Worm (Caenorhabditis elegans) whole organism, L1 larva: ENCODE data around the gene ZK185.2.

Source experiments
- Y116A8C.19 ChIP-seq: sonication (generic microtip); optimal IDR thresholded peaks from 2 replicates; lab custom pipeline; 2016; ENCODE audit warnings: missing compliant biosample characterization, missing genetic modification characterization, borderline replicate concordance
- aha-1 ChIP-seq: fragments of 150-350 bp; optimal IDR thresholded peaks from 2 replicates; lab custom pipeline; 2014; ENCODE audit warnings: missing biosample characterization, missing genetic modification characterization
- ceh-63 ChIP-seq: fragments of 200-800 bp; sonication (Bioruptor generic); optimal IDR thresholded peaks from 2 replicates; lab custom pipeline; 2018; ENCODE audit warnings: mild to moderate bottlenecking, missing genetic modification characterization, missing compliant biosample characterization
- ces-1 ChIP-seq: fragments of 150-350 bp; optimal IDR thresholded peaks from 2 replicates; lab custom pipeline; 2014; ENCODE audit warnings: missing biosample characterization, missing genetic modification reagents, missing genetic modification characterization
- dpl-1 ChIP-seq, 3 experiments: fragments of 150-350 bp in 2 of 3; sonication (generic microtip) in 1 of 3; optimal IDR thresholded peaks; 2 replicates each; lab custom pipeline; 2014 to 2017; ENCODE audit warnings: missing biosample characterization in 3 of 3, missing genetic modification characterization in 3 of 3, missing genetic modification reagents in 3 of 3
- efl-1 ChIP-seq, 4 experiments: fragments of 150-350 bp; optimal IDR thresholded peaks in 3 of 4; peaks in 1 of 4; 1 replicate in 1 of 4; 2 replicates in 3 of 4; lab custom pipeline; 2014; ENCODE audit warnings: missing biosample characterization in 2 of 4, missing genetic modification characterization in 2 of 4, missing genetic modification reagents in 2 of 4
- elt-2 ChIP-seq: sonication (generic microtip); optimal IDR thresholded peaks from 2 replicates; lab custom pipeline; 2016; ENCODE audit warnings: missing genetic modification characterization, mild to moderate bottlenecking, inconsistent platforms, missing compliant biosample characterization, missing genetic modification reagents
- fkh-10 ChIP-seq: sonication (generic microtip); optimal IDR thresholded peaks from 2 replicates; lab custom pipeline; 2017; ENCODE audit warnings: missing biosample characterization, missing genetic modification reagents, missing genetic modification characterization
- fkh-4 ChIP-seq: sonication (generic microtip); optimal IDR thresholded peaks from 2 replicates; lab custom pipeline; 2016; ENCODE audit warnings: missing compliant biosample characterization, missing genetic modification characterization, borderline replicate concordance
- fkh-8 ChIP-seq: sonication (generic microtip); optimal IDR thresholded peaks from 2 replicates; lab custom pipeline; 2016; ENCODE audit warnings: mild to moderate bottlenecking, missing genetic modification characterization, missing compliant biosample characterization
- fos-1 ChIP-seq: fragments of 150-350 bp; optimal IDR thresholded peaks from 2 replicates; lab custom pipeline; 2014; ENCODE audit warnings: missing biosample characterization, missing genetic modification characterization
- hlh-17 ChIP-seq: fragments of 200-800 bp; sonication (Bioruptor generic); optimal IDR thresholded peaks from 2 replicates; lab custom pipeline; 2018; ENCODE audit warnings: missing genetic modification characterization, mild to moderate bottlenecking, missing compliant biosample characterization, moderate library complexity, borderline replicate concordance
- hlh-4 ChIP-seq: sonication (generic microtip); optimal IDR thresholded peaks from 2 replicates; lab custom pipeline; 2016; ENCODE audit warnings: mild to moderate bottlenecking, missing genetic modification characterization, missing compliant biosample characterization
- irx-1 ChIP-seq: sonication (generic microtip); optimal IDR thresholded peaks from 2 replicates; lab custom pipeline; 2016; ENCODE audit warnings: missing genetic modification characterization, missing compliant biosample characterization
- isw-1 ChIP-seq: fragments of 200-800 bp; sonication (Bioruptor generic); IDR thresholded peaks from 2 replicates; pipeline ENCODE4 v1.3.6; 2022; ENCODE audit warnings: missing genetic modification characterization, missing compliant biosample characterization
- lin-13 ChIP-seq: fragments of 150-350 bp; optimal IDR thresholded peaks from 2 replicates; lab custom pipeline; 2014; ENCODE audit warnings: missing biosample characterization, missing genetic modification reagents, missing genetic modification characterization
- lin-14 ChIP-seq: fragments of 200-800 bp; sonication (Bioruptor generic); optimal IDR thresholded peaks from 2 replicates; lab custom pipeline; 2018; ENCODE audit warnings: mild to moderate bottlenecking, missing genetic modification characterization, moderate library complexity, missing compliant biosample characterization
- lin-35 ChIP-seq, 2 experiments: fragments of 150-350 bp; optimal IDR thresholded peaks; 2 replicates each; lab custom pipeline; 2014; ENCODE audit warnings: missing biosample characterization in 2 of 2, missing genetic modification characterization in 2 of 2, missing genetic modification reagents in 2 of 2
- lir-3 ChIP-seq: sonication (generic microtip); optimal IDR thresholded peaks from 2 replicates; lab custom pipeline; 2016; ENCODE audit warnings: mild to moderate bottlenecking, missing genetic modification characterization, moderate library complexity, missing compliant biosample characterization; ENCODE audit not compliant: poor library complexity
- lsy-2 ChIP-seq, 2 experiments: fragments of 150-350 bp; optimal IDR thresholded peaks; 2 replicates each; lab custom pipeline; 2014; ENCODE audit warnings: missing biosample characterization in 2 of 2, missing genetic modification characterization in 2 of 2
- mef-2 ChIP-seq: fragments of 150-350 bp; optimal IDR thresholded peaks from 2 replicates; lab custom pipeline; 2014; ENCODE audit warnings: missing biosample characterization, missing genetic modification characterization
- mep-1 ChIP-seq: fragments of 150-350 bp; optimal IDR thresholded peaks from 2 replicates; lab custom pipeline; 2014; ENCODE audit warnings: missing biosample characterization, missing genetic modification characterization
- nhr-12 ChIP-seq: sonication (generic microtip); optimal IDR thresholded peaks from 2 replicates; lab custom pipeline; 2017; ENCODE audit warnings: missing biosample characterization, missing genetic modification characterization
- nhr-19 ChIP-seq: fragments of 200-800 bp; sonication (Bioruptor generic); conservative IDR thresholded peaks from 2 replicates; pipeline ENCODE4 v1.3.6; 2022; ENCODE audit warnings: missing genetic modification characterization, missing compliant biosample characterization
- nhr-28 ChIP-seq: fragments of 150-350 bp; optimal IDR thresholded peaks from 2 replicates; lab custom pipeline; 2014; ENCODE audit warnings: missing biosample characterization, missing genetic modification characterization
- nhr-47 ChIP-seq: sonication (generic microtip); optimal IDR thresholded peaks from 2 replicates; lab custom pipeline; 2016; ENCODE audit warnings: mild to moderate bottlenecking, missing genetic modification characterization, moderate library complexity, missing compliant biosample characterization
- nhr-71 ChIP-seq: sonication (generic microtip); optimal IDR thresholded peaks from 2 replicates; lab custom pipeline; 2016; ENCODE audit warnings: mild to moderate bottlenecking, missing genetic modification characterization, moderate library complexity, missing compliant biosample characterization
- nhr-84 ChIP-seq: sonication (generic microtip); optimal IDR thresholded peaks from 2 replicates; lab custom pipeline; 2017; ENCODE audit warnings: missing biosample characterization, missing genetic modification characterization
- nhr-85 ChIP-seq: sonication (generic microtip); peaks from one replicate; lab custom pipeline; 2016; ENCODE audit warnings: missing genetic modification characterization, inconsistent platforms, missing compliant biosample characterization
- pax-3 ChIP-seq: fragments of 200-800 bp; sonication (Bioruptor generic); optimal IDR thresholded peaks from 2 replicates; lab custom pipeline; 2018; ENCODE audit warnings: mild to moderate bottlenecking, missing genetic modification characterization, moderate library complexity, missing compliant biosample characterization
- pqm-1 ChIP-seq: sonication (generic microtip); optimal IDR thresholded peaks from 3 replicates; lab custom pipeline; 2017; ENCODE audit warnings: missing biosample characterization, missing genetic modification characterization
- rnt-1 ChIP-seq: sonication (generic microtip); optimal IDR thresholded peaks from 2 replicates; lab custom pipeline; 2016; ENCODE audit warnings: mild to moderate bottlenecking, missing genetic modification characterization, moderate library complexity, missing compliant biosample characterization
- snu-23 ChIP-seq: sonication (generic microtip); optimal IDR thresholded peaks from 2 replicates; lab custom pipeline; 2016; ENCODE audit warnings: missing genetic modification characterization, missing compliant biosample characterization
- sptf-1 ChIP-seq: fragments of 150-350 bp; optimal IDR thresholded peaks from 2 replicates; lab custom pipeline; 2014; ENCODE audit warnings: missing biosample characterization, missing genetic modification characterization
- sup-37 ChIP-seq: fragments of 200-800 bp; sonication (Bioruptor generic); optimal IDR thresholded peaks from 2 replicates; lab custom pipeline; 2018; ENCODE audit warnings: mild to moderate bottlenecking, missing genetic modification characterization, missing compliant biosample characterization
- tlp-1 ChIP-seq: fragments of 150-350 bp; optimal IDR thresholded peaks from 2 replicates; lab custom pipeline; 2014; ENCODE audit warnings: missing biosample characterization, missing genetic modification characterization
- unc-30 ChIP-seq: sonication (generic microtip); optimal IDR thresholded peaks from 2 replicates; lab custom pipeline; 2017; ENCODE audit warnings: missing biosample characterization, missing genetic modification characterization
- unc-62 ChIP-seq: fragments of 150-350 bp; optimal IDR thresholded peaks from 2 replicates; lab custom pipeline; 2014; ENCODE audit warnings: missing biosample characterization, missing genetic modification reagents, missing genetic modification characterization
- unc-86 ChIP-seq: sonication (generic microtip); optimal IDR thresholded peaks from 2 replicates; lab custom pipeline; 2016; ENCODE audit warnings: missing genetic modification characterization, missing compliant biosample characterization
- xbp-1 ChIP-seq: sonication (generic microtip); optimal IDR thresholded peaks from 2 replicates; lab custom pipeline; 2016; ENCODE audit warnings: missing genetic modification characterization, missing compliant biosample characterization
- zag-1 ChIP-seq: fragments of 150-350 bp; optimal IDR thresholded peaks from 2 replicates; lab custom pipeline; 2014; ENCODE audit warnings: missing biosample characterization, missing genetic modification characterization
- ztf-11 ChIP-seq, 2 experiments: sonication (generic microtip); optimal IDR thresholded peaks; 2 replicates each; lab custom pipeline; 2016 to 2017; ENCODE audit warnings: missing genetic modification characterization in 2 of 2, missing biosample characterization in 1 of 2, missing compliant biosample characterization in 1 of 2
- ztf-4 ChIP-seq: fragments of 150-350 bp; optimal IDR thresholded peaks from 2 replicates; lab custom pipeline; 2014; ENCODE audit warnings: missing biosample characterization, missing genetic modification characterization

ZK185.2 gene

ce11 chrIV:4536247-4536646 lies at the start of gene ZK185.2:
ZK185.2 (plus strand) TSS chrIV:4536547.
- TF ChIP-seq elt-2 (tag; lab: Kevin White, UChicago) (no peak), lir-3 (tag; lab: Kevin White, UChicago) (no peak), snu-23 (no peak), xbp-1 (tag; lab: Kevin White, UChicago) (no peak), irx-1 (no peak), lsy-2 (tag; optimal IDR thresholded peaks at IDR 0.05; lab: Kevin White, UChicago) (no peak), unc-86 (tag; lab: Kevin White, UChicago) (no peak), fkh-4 (no peak), aha-1 (tag; lab: Kevin White, UChicago) (no peak), isw-1 (GFP tag; lab: Robert Waterston, UW) (no peak), nhr-84 (tag; lab: Kevin White, UChicago) (no peak), ztf-11 (tag; optimal IDR thresholded peaks at IDR 0.05; lab: Kevin White, UChicago) (no peak)

ce11 chrIV:4486738-4487137 lies 49.6 kb upstream of the ZK185.2 start, which contains the start of gene trx-3:
trx-3 (plus strand) TSS chrIV:4487028.
- TF ChIP-seq efl-1 (optimal IDR thresholded peaks at IDR 0.05; lab: Kevin White, UChicago) (no peak), efl-1 (GFP tag; optimal IDR thresholded peaks at IDR 0.05 in 1 of 2; lab: Kevin White, UChicago) (peak in 1 of 2 experiments; percentile 67), Y116A8C.19 (no peak), nhr-47 (tag; lab: Kevin White, UChicago) (no peak), pqm-1 (tag; lab: Kevin White, UChicago) (peak; percentile 48), lin-35 (GFP tag; optimal IDR thresholded peaks at IDR 0.05; lab: Kevin White, UChicago) (peak in 1 of 2 experiments; percentile 22), elt-2 (tag; lab: Kevin White, UChicago) (peak; percentile 77)

- TF ChIP-seq efl-1 (optimal IDR thresholded peaks at IDR 0.05; lab: Kevin White, UChicago) (no peak), efl-1 (GFP tag; optimal IDR thresholded peaks at IDR 0.05 in 1 of 2; lab: Kevin White, UChicago) (peak in 1 of 2 experiments; percentile 69), ceh-63 (GFP tag; lab: Kevin White, UChicago) (peak; percentile 69), fos-1 (no peak)
Measured at ce11 chrIV:4490148-4490652, 46.1 kb upstream of the ZK185.2 start, which contains the start of gene ZK180.7. ZK180.7 (plus strand) TSS chrIV:4490542.

- TF ChIP-seq unc-62 (no peak), nhr-85 (tag; lab: Kevin White, UChicago) (peak; percentile 23), tlp-1 (tag; lab: Kevin White, UChicago) (no peak), mep-1 (tag; lab: Kevin White, UChicago) (no peak), nhr-12 (tag; lab: Kevin White, UChicago) (no peak), lin-14 (peak; percentile 71), sptf-1 (tag; lab: Kevin White, UChicago) (no peak), fkh-10 (GFP tag; lab: Kevin White, UChicago) (peak; percentile 3), nhr-71 (peak; percentile 7), hlh-17 (GFP tag; lab: Kevin White, UChicago) (no peak), ces-1 (GFP tag; lab: Kevin White, UChicago) (peak; percentile 2), lin-13 (no peak)
Measured at ce11 chrIV:4505078-4505477, 31.3 kb upstream of the ZK185.2 start.

- TF ChIP-seq snu-23 (peak; percentile 14), dpl-1 (GFP tag; optimal IDR thresholded peaks at IDR 0.05; lab: Kevin White, UChicago) (no peak), lir-3 (tag; lab: Kevin White, UChicago) (no peak), tlp-1 (tag; lab: Kevin White, UChicago) (no peak), elt-2 (tag; lab: Kevin White, UChicago) (no peak), hlh-4 (tag; lab: Kevin White, UChicago) (no peak), Y116A8C.19 (no peak), sptf-1 (tag; lab: Kevin White, UChicago) (no peak), rnt-1 (tag; lab: Kevin White, UChicago) (peak; percentile 54), ceh-63 (GFP tag; lab: Kevin White, UChicago) (no peak), zag-1 (no peak), mef-2 (tag; lab: Kevin White, UChicago) (no peak), nhr-28 (tag; lab: Kevin White, UChicago) (no peak), unc-62 (no peak), lsy-2 (tag; optimal IDR thresholded peaks at IDR 0.05; lab: Kevin White, UChicago) (peak in 1 of 2 experiments; percentile 17), nhr-71 (peak; percentile 67), isw-1 (GFP tag; lab: Robert Waterston, UW) (no peak), unc-30 (no peak), fkh-8 (tag; lab: Kevin White, UChicago) (no peak), sup-37 (no peak), nhr-19 (peak; percentile 40), ztf-4 (tag; lab: Kevin White, UChicago) (no peak), nhr-84 (tag; lab: Kevin White, UChicago) (no peak), pax-3 (no peak)
Measured at ce11 chrIV:4506637-4507036, 29.7 kb upstream of the ZK185.2 start, which contains the start of gene gbb-2. gbb-2 (minus strand) TSS chrIV:4506748.
